Worm (Caenorhabditis elegans): ENCODE data around the gene nxf-2.

- TF ChIP-seq ceh-43 (GFP tag; optimal IDR thresholded peaks at IDR 0.05) (no peak), pha-4 (tag; optimal IDR thresholded peaks at IDR 0.05) (no peak), unc-62 (GFP tag; optimal IDR thresholded peaks at IDR 0.05) (no peak), sem-2 (GFP tag; optimal IDR thresholded peaks at IDR 0.05) (no peak), lin-13 (tag; optimal IDR thresholded peaks at IDR 0.05) (no peak), cnd-1 (tag; optimal IDR thresholded peaks at IDR 0.05) (peak; percentile 21), nhr-28 (tag; optimal IDR thresholded peaks at IDR 0.05) (no peak)
Measured at ce11 chrV:14427069-14427825, 9.6 kb upstream of the nxf-2 start.

All from whole organism, mixed stage, embryonic.